Worm (Caenorhabditis elegans): ENCODE data around the gene idpp-15.

ce11 chrIII:8521654-8522392, 3.0 kb upstream of the idpp-15 start:
- TF ChIP-seq alr-1 (tag; optimal IDR thresholded peaks at IDR 0.05): no peak
- no peak for TF ChIP-seq egl-27 (tag; optimal IDR thresholded peaks at IDR 0.05)
